Fruit fly (Drosophila melanogaster): ENCODE measurements around the gene CG8003.

The CG8003 gene

dm6 chr3L:10665433-10666150 lies 4.3 kb downstream of the CG8003 start (continued):
- peak; percentile 97 for TF ChIP-seq CG11723 (GFP tag; optimal IDR thresholded peaks at IDR 0.05)
- TF ChIP-seq CG12299 (tag; optimal IDR thresholded peaks at IDR 0.05), result peak; percentile 97
- peak; percentile 63 for TF ChIP-seq grn (GFP tag; optimal IDR thresholded peaks at IDR 0.05)
- peak; percentile 97 for TF ChIP-seq Drgx (GFP tag; IDR thresholded peaks at IDR 0.05)
- peak; percentile 91 for TF ChIP-seq CG10462 (GFP tag; optimal IDR thresholded peaks at IDR 0.05)
- TF ChIP-seq Bdp1 (GFP tag; optimal IDR thresholded peaks at IDR 0.05), result peak; percentile 72
- no peak for TF ChIP-seq sr (GFP tag; IDR thresholded peaks at IDR 0.05)
- peak; percentile 74 for TF ChIP-seq Dip3 (GFP tag; optimal IDR thresholded peaks at IDR 0.05)
- TF ChIP-seq Aef1 (GFP tag; IDR thresholded peaks at IDR 0.05), result peak; percentile 84
- peak; percentile 90 for TF ChIP-seq TFAM (GFP tag; optimal IDR thresholded peaks at IDR 0.05)
- TF ChIP-seq Atf6 (GFP tag; IDR thresholded peaks at IDR 0.05), result peak; percentile 92
- no peak for TF ChIP-seq Doc3 (GFP tag; IDR thresholded peaks at IDR 0.05; ENCODE audit: partially characterized antibody)
- TF ChIP-seq CG7372 (GFP tag; IDR thresholded peaks at IDR 0.05), result peak; percentile 90
- peak; percentile 90 for TF ChIP-seq trh (GFP tag; optimal IDR thresholded peaks at IDR 0.05)
- peak; percentile 10 to 72 for TF ChIP-seq crp (GFP tag; optimal IDR thresholded peaks at IDR 0.05)
- TF ChIP-seq rib (GFP tag; IDR thresholded peaks at IDR 0.05), result no peak
- TF ChIP-seq CG34224 (GFP tag; IDR thresholded peaks at IDR 0.05; ENCODE audit: partially characterized antibody), result no peak
- peak; percentile 81 for TF ChIP-seq gro (GFP tag; optimal IDR thresholded peaks at IDR 0.05)
- peak; percentile 23; the same call in 1 of the 2 replicates for TF ChIP-seq Dip2 (GFP tag; IDR thresholded peaks at IDR 0.05)
- TF ChIP-seq ken (GFP tag; IDR thresholded peaks at IDR 0.05), result peak; percentile 75
- TF ChIP-seq fd3F (GFP tag; optimal IDR thresholded peaks at IDR 0.05), result peak; percentile 95
- TF ChIP-seq CG10267 (tag; optimal IDR thresholded peaks at IDR 0.05), result peak; percentile 96
- peak; percentile 99 for TF ChIP-seq odd (GFP tag; optimal IDR thresholded peaks at IDR 0.05)
- peak; percentile 88 for TF ChIP-seq CG2120 (GFP tag; optimal IDR thresholded peaks at IDR 0.05)
- 0 out of 2 replicates have a peak, but pooled peaks have one; percentile 57 for TF ChIP-seq Lim3 (GFP tag; IDR thresholded peaks at IDR 0.05)
- TF ChIP-seq az2 (GFP tag; optimal IDR thresholded peaks at IDR 0.05), result peak; percentile 97
- TF ChIP-seq fd64A (GFP tag; optimal IDR thresholded peaks at IDR 0.05), result peak; percentile 84
- peak; percentile 73; the same call in 2 of the 3 replicates for TF ChIP-seq CG11560 (tag; IDR thresholded peaks at IDR 0.05)
- peak; percentile 87 for TF ChIP-seq pnt (GFP tag; optimal IDR thresholded peaks at IDR 0.05)
- TF ChIP-seq CG11085 (GFP tag; IDR thresholded peaks at IDR 0.05), result no peak; the same call in none of the 2 replicates
- TF ChIP-seq CG4820 (GFP tag; optimal IDR thresholded peaks at IDR 0.05), result peak; percentile 94
- TF ChIP-seq Gug (GFP tag; IDR thresholded peaks at IDR 0.05), result peak; percentile 79
- TF ChIP-seq CG15514 (GFP tag; optimal IDR thresholded peaks at IDR 0.05), result peak; percentile 87
- peak in 1 of 2 experiments; percentile 96 for TF ChIP-seq Hr78 (GFP tag; optimal IDR thresholded peaks at IDR 0.05)
- TF ChIP-seq bowl (GFP tag; IDR thresholded peaks at IDR 0.05), result peak; percentile 78
- peak; percentile 93 for TF ChIP-seq ttk (GFP tag; IDR thresholded peaks at IDR 0.05)
- TF ChIP-seq ftz-f1 (GFP tag; optimal IDR thresholded peaks at IDR 0.05), result peak; percentile 43
- TF ChIP-seq lov (optimal IDR thresholded peaks at IDR 0.05), result no peak
- no peak for TF ChIP-seq lov (GFP tag; IDR thresholded peaks at IDR 0.05)
- TF ChIP-seq so (GFP tag; IDR thresholded peaks at IDR 0.05), result peak; percentile 93
- TF ChIP-seq HmgD (GFP tag; optimal IDR thresholded peaks at IDR 0.05), result no peak
- TF ChIP-seq CG1832 (GFP tag; optimal IDR thresholded peaks at IDR 0.05), result no peak
- peak; percentile 99 for TF ChIP-seq CG2712 (tag; optimal IDR thresholded peaks at IDR 0.05)
- TF ChIP-seq fd96Cb (tag; optimal IDR thresholded peaks at IDR 0.05), result peak; percentile 97
- no peak for TF ChIP-seq CG13287 (GFP tag; IDR thresholded peaks at IDR 0.05; ENCODE audit: partially characterized antibody)
- TF ChIP-seq CG3065 (GFP tag; optimal IDR thresholded peaks at IDR 0.05), result peak; percentile 95
- TF ChIP-seq CG10147 (GFP tag; optimal IDR thresholded peaks at IDR 0.05), result peak; percentile 95
- TF ChIP-seq nerfin-2 (GFP tag; IDR thresholded peaks at IDR 0.05; ENCODE audit: partially characterized antibody), result no peak
- TF ChIP-seq CG4854 (GFP tag; optimal IDR thresholded peaks at IDR 0.05), result peak; percentile 88
- TF ChIP-seq bab2 (GFP tag; optimal IDR thresholded peaks at IDR 0.05), result peak; percentile 89

All from whole organism, embryonic.